Fruit fly (Drosophila melanogaster) whole organism, embryonic: ENCODE measurements around the gene CG7627.

Experiments
- Ada2b ChIP-seq: fragments of 200-800 bp; sonication (Bioruptor generic); IDR thresholded peaks from 2 replicates; pipeline ENCODE4 v1.3.6; 2022; ENCODE audit warnings: missing biosample characterization, missing genetic modification characterization
- Atf6 ChIP-seq: fragments of 200-800 bp; sonication (Bioruptor generic); IDR thresholded peaks from 2 replicates; pipeline ENCODE4 v1.3.6; 2022; ENCODE audit warnings: missing biosample characterization, missing genetic modification characterization
- Awh ChIP-seq: fragments of 200-800 bp; sonication (Bioruptor generic); IDR thresholded peaks from 2 replicates; pipeline ENCODE4, ENCODE4 v1.3.6; 2022; ENCODE audit warnings: missing biosample characterization, missing genetic modification characterization
- C15 ChIP-seq: fragments of 200-800 bp; sonication (Bioruptor generic); IDR thresholded peaks from 3 replicates; pipeline ENCODE4 v1.3.6; 2022; ENCODE audit warnings: missing biosample characterization, missing genetic modification characterization
- CG10366 ChIP-seq: fragments of 200-800 bp; sonication (Bioruptor generic); IDR thresholded peaks from 2 replicates; pipeline ENCODE4 v1.3.6; 2022; ENCODE audit warnings: missing biosample characterization, missing genetic modification characterization
- CG10431 ChIP-seq: fragments of 200-800 bp; sonication (Bioruptor generic); optimal IDR thresholded peaks from 3 replicates; lab custom pipeline; 2018; ENCODE audit warnings: missing biosample characterization, mild to moderate bottlenecking, missing genetic modification characterization
- CG11695 ChIP-seq: fragments of 200-800 bp; sonication (Bioruptor generic); IDR thresholded peaks from 3 replicates; pipeline ENCODE4 v1.3.6; 2022; ENCODE audit warnings: missing biosample characterization, missing genetic modification characterization
- CG12299 ChIP-seq: fragments of 200-800 bp; sonication (Bioruptor generic); optimal IDR thresholded peaks from 2 replicates; lab custom pipeline; 2018; ENCODE audit warnings: missing biosample characterization, mild to moderate bottlenecking, missing genetic modification characterization
- CG13624 ChIP-seq: fragments of 200-800 bp; sonication (Bioruptor generic); optimal IDR thresholded peaks from 2 replicates; lab custom pipeline; 2016; ENCODE audit warnings: missing biosample characterization, missing genetic modification characterization
- CG14050 ChIP-seq: fragments of 200-800 bp; sonication (Bioruptor generic); IDR thresholded peaks from 3 replicates; pipeline ENCODE4 v1.3.6; 2022; ENCODE audit warnings: missing biosample characterization, missing genetic modification characterization
- CG14860 ChIP-seq: fragments of 200-800 bp; sonication (Bioruptor generic); IDR thresholded peaks from 3 replicates; pipeline ENCODE4 v1.3.6; 2022; ENCODE audit warnings: missing biosample characterization, missing genetic modification characterization; ENCODE audit not compliant: partially characterized antibody
- CG15073 ChIP-seq: fragments of 200-800 bp; sonication (Bioruptor generic); optimal IDR thresholded peaks from 2 replicates; lab custom pipeline; 2016; ENCODE audit warnings: missing biosample characterization, missing genetic modification characterization
- CG2129 ChIP-seq: fragments of 200-800 bp; sonication (Bioruptor generic); IDR thresholded peaks from 2 replicates; pipeline ENCODE4 v1.3.6; 2022; ENCODE audit warnings: missing biosample characterization, missing genetic modification characterization; ENCODE audit not compliant: partially characterized antibody
- CG31365 ChIP-seq: fragments of 200-800 bp; sonication (Bioruptor generic); optimal IDR thresholded peaks from 2 replicates; lab custom pipeline; 2018; ENCODE audit warnings: missing biosample characterization, mild to moderate bottlenecking, missing genetic modification characterization
- CG3407 ChIP-seq: fragments of 200-800 bp; sonication (Bioruptor generic); optimal IDR thresholded peaks from 2 replicates; lab custom pipeline; 2018; ENCODE audit warnings: missing biosample characterization, mild to moderate bottlenecking, missing genetic modification characterization
- CG6175 ChIP-seq: fragments of 200-800 bp; sonication (Bioruptor generic); IDR thresholded peaks from 3 replicates; pipeline ENCODE4 v1.3.6; 2022; ENCODE audit warnings: missing biosample characterization, missing genetic modification characterization
- CG7786 ChIP-seq: fragments of 200-800 bp; sonication (Bioruptor generic); optimal IDR thresholded peaks from 2 replicates; lab custom pipeline; 2016; ENCODE audit warnings: missing biosample characterization, missing genetic modification characterization
- Hmr ChIP-seq: fragments of 200-800 bp; sonication (Bioruptor generic); optimal IDR thresholded peaks from 3 replicates; lab custom pipeline; 2017; ENCODE audit warnings: mild to moderate bottlenecking, missing biosample characterization, missing genetic modification reagents, missing genetic modification characterization
- Hsf ChIP-seq: fragments of 200-800 bp; sonication (Bioruptor generic); optimal IDR thresholded peaks from 3 replicates; lab custom pipeline; 2016; ENCODE audit warnings: missing biosample characterization, missing genetic modification characterization
- Jarid2 ChIP-seq: fragments of 200-800 bp; sonication (Bioruptor generic); optimal IDR thresholded peaks from 3 replicates; lab custom pipeline; 2017; ENCODE audit warnings: mild to moderate bottlenecking, missing biosample characterization, missing genetic modification reagents, missing genetic modification characterization
- Mad ChIP-seq: fragments of 200-800 bp; sonication (Bioruptor generic); optimal IDR thresholded peaks from 2 replicates; lab custom pipeline; 2016; ENCODE audit warnings: missing biosample characterization, missing genetic modification characterization
- Med ChIP-seq: fragments of 200-800 bp; sonication (Bioruptor generic); peaks from one replicate; lab custom pipeline; 2016; ENCODE audit warnings: missing biosample characterization, missing genetic modification characterization, mild to moderate bottlenecking, inconsistent platforms, moderate library complexity
- Myb ChIP-seq: fragments of 200-800 bp; sonication (Bioruptor generic); optimal IDR thresholded peaks from 2 replicates; lab custom pipeline; 2016; ENCODE audit warnings: missing biosample characterization, missing genetic modification characterization
- NK7.1 ChIP-seq: fragments of 200-800 bp; sonication (Bioruptor generic); optimal IDR thresholded peaks from 3 replicates; lab custom pipeline; 2016; ENCODE audit warnings: missing biosample characterization, missing genetic modification characterization
- Neu2 ChIP-seq: fragments of 200-800 bp; sonication (Bioruptor generic); optimal IDR thresholded peaks from 3 replicates; lab custom pipeline; 2016; ENCODE audit warnings: missing biosample characterization, missing genetic modification characterization, borderline replicate concordance
- Six4 ChIP-seq: fragments of 200-800 bp; sonication (Bioruptor generic); optimal IDR thresholded peaks from 2 replicates; lab custom pipeline; 2016; ENCODE audit warnings: missing biosample characterization, missing genetic modification characterization
- abd-A ChIP-seq: fragments of 200-800 bp; sonication (Bioruptor generic); optimal IDR thresholded peaks from 3 replicates; lab custom pipeline; 2019; ENCODE audit warnings: missing biosample characterization, mild to moderate bottlenecking, missing genetic modification characterization, moderate library complexity
- da ChIP-seq: fragments of 200-800 bp; sonication (Bioruptor generic); optimal IDR thresholded peaks from 2 replicates; lab custom pipeline; 2016; ENCODE audit warnings: missing biosample characterization, missing genetic modification characterization
- danr ChIP-seq: fragments of 200-800 bp; sonication (Bioruptor generic); IDR thresholded peaks from 2 replicates; pipeline ENCODE4 v1.3.6; 2022; ENCODE audit warnings: missing biosample characterization, missing genetic modification characterization
- fd96Cb ChIP-seq: fragments of 200-800 bp; sonication (Bioruptor generic); optimal IDR thresholded peaks from 2 replicates; lab custom pipeline; 2018; ENCODE audit warnings: missing biosample characterization, mild to moderate bottlenecking, missing genetic modification characterization, moderate library complexity
- gce ChIP-seq: fragments of 200-800 bp; sonication (Bioruptor generic); IDR thresholded peaks from 3 replicates; pipeline ENCODE4 v1.3.6; 2022; ENCODE audit warnings: missing biosample characterization, missing genetic modification characterization
- gfzf ChIP-seq: fragments of 200-800 bp; sonication (Bioruptor generic); optimal IDR thresholded peaks from 2 replicates; lab custom pipeline; 2016; ENCODE audit warnings: missing biosample characterization, mild to moderate bottlenecking, missing genetic modification characterization, moderate library complexity
- gt ChIP-seq: fragments of 200-800 bp; sonication (Bioruptor generic); IDR thresholded peaks from 2 replicates; pipeline ENCODE4 v1.3.6; 2022; ENCODE audit warnings: missing biosample characterization, missing genetic modification characterization
- jumu ChIP-seq: fragments of 200-800 bp; sonication (Bioruptor generic); optimal IDR thresholded peaks from 3 replicates; lab custom pipeline; 2016; ENCODE audit warnings: missing biosample characterization, missing genetic modification characterization
- lilli ChIP-seq: fragments of 200-800 bp; sonication (Bioruptor generic); optimal IDR thresholded peaks from 3 replicates; lab custom pipeline; 2016; ENCODE audit warnings: missing biosample characterization, missing genetic modification characterization
- maf-S ChIP-seq: fragments of 200-800 bp; sonication (Bioruptor generic); optimal IDR thresholded peaks from 2 replicates; lab custom pipeline; 2016; ENCODE audit warnings: missing biosample characterization, missing genetic modification characterization
- mirr ChIP-seq: fragments of 200-800 bp; sonication (Bioruptor generic); optimal IDR thresholded peaks from 3 replicates; lab custom pipeline; 2018; ENCODE audit warnings: missing biosample characterization, mild to moderate bottlenecking, missing genetic modification characterization
- mld ChIP-seq: fragments of 200-800 bp; sonication (Bioruptor generic); IDR thresholded peaks from 3 replicates; pipeline ENCODE4 v1.3.6; 2022; ENCODE audit warnings: missing biosample characterization, missing genetic modification characterization; ENCODE audit not compliant: partially characterized antibody
- nerfin-2 ChIP-seq: fragments of 200-800 bp; sonication (Bioruptor generic); IDR thresholded peaks from 2 replicates; pipeline ENCODE4 v1.3.6; 2022; ENCODE audit warnings: missing biosample characterization, missing genetic modification characterization; ENCODE audit not compliant: partially characterized antibody
- run ChIP-seq: fragments of 200-800 bp; sonication (Bioruptor generic); optimal IDR thresholded peaks from 3 replicates; lab custom pipeline; 2018; ENCODE audit warnings: missing biosample characterization, mild to moderate bottlenecking, missing genetic modification characterization
- seq ChIP-seq: fragments of 200-800 bp; sonication (Bioruptor generic); IDR thresholded peaks from 2 replicates; pipeline ENCODE4 v1.3.6; 2022; ENCODE audit warnings: missing biosample characterization, missing genetic modification characterization
- sim ChIP-seq: fragments of 200-800 bp; sonication (Bioruptor generic); IDR thresholded peaks from 2 replicates; pipeline ENCODE4 v1.3.6; 2022; ENCODE audit warnings: missing biosample characterization, missing genetic modification characterization
- slou ChIP-seq: fragments of 200-800 bp; sonication (Bioruptor generic); optimal IDR thresholded peaks from 3 replicates; lab custom pipeline; 2016; ENCODE audit warnings: missing biosample characterization, missing genetic modification characterization
- sr ChIP-seq: fragments of 200-800 bp; sonication (Bioruptor generic); IDR thresholded peaks from 3 replicates; pipeline ENCODE4 v1.3.6; 2022; ENCODE audit warnings: missing biosample characterization, missing genetic modification characterization
- stwl ChIP-seq: fragments of 200-800 bp; sonication (Bioruptor generic); optimal IDR thresholded peaks from 3 replicates; lab custom pipeline; 2018; ENCODE audit warnings: missing biosample characterization, mild to moderate bottlenecking, missing genetic modification characterization, moderate library complexity
- tna ChIP-seq: fragments of 200-800 bp; sonication (Bioruptor generic); IDR thresholded peaks from 2 replicates; pipeline ENCODE4 v1.3.6; 2022; ENCODE audit warnings: missing biosample characterization, missing genetic modification characterization; ENCODE audit not compliant: partially characterized antibody
- trh ChIP-seq: fragments of 200-800 bp; sonication (Bioruptor generic); optimal IDR thresholded peaks from 2 replicates; lab custom pipeline; 2016; ENCODE audit warnings: missing biosample characterization, missing genetic modification characterization
- tx ChIP-seq: fragments of 200-800 bp; sonication (Bioruptor generic); optimal IDR thresholded peaks from 2 replicates; lab custom pipeline; 2016; ENCODE audit warnings: missing biosample characterization, missing genetic modification characterization
- usp ChIP-seq: fragments of >200 bp; optimal IDR thresholded peaks from 2 replicates; lab custom pipeline; 2017; ENCODE audit warnings: missing biosample characterization, missing genetic modification characterization
- vnd ChIP-seq: fragments of 200-800 bp; sonication (Bioruptor generic); IDR thresholded peaks from 3 replicates; pipeline ENCODE4 v1.3.6; 2022; ENCODE audit warnings: missing biosample characterization, missing genetic modification characterization; ENCODE audit not compliant: partially characterized antibody
- wdn ChIP-seq: fragments of 200-800 bp; sonication (Bioruptor generic); IDR thresholded peaks from 2 replicates; pipeline ENCODE4 v1.3.6; 2022; ENCODE audit warnings: missing biosample characterization, missing genetic modification characterization

Gene CG7627

dm6 chr2L:8382646-8383045, 20.4 kb upstream of the CG7627 start, which contains the start of the genes CG13392 and Rcd4 (continued):
- TF ChIP-seq Awh (GFP tag; lab: Robert Waterston, UW) (no peak), NK7.1 (GFP tag; lab: Kevin White, UChicago) (peak; percentile 23), sim (GFP tag; lab: Robert Waterston, UW) (no peak), usp (GFP tag; lab: Kevin White, UChicago) (no peak), sr (GFP tag; lab: Robert Waterston, UW) (no peak), Hmr (GFP tag; lab: Kevin White, UChicago) (peak; percentile 78), CG12299 (tag; lab: Kevin White, UChicago) (peak; percentile 41), fd96Cb (tag; lab: Kevin White, UChicago) (no peak), danr (GFP tag; lab: Robert Waterston, UW) (no peak), stwl (tag; lab: Kevin White, UChicago) (peak; percentile 100), Mad (GFP tag; lab: Kevin White, UChicago) (peak; percentile 71), abd-A (tag; lab: Kevin White, UChicago) (peak; percentile 31), CG3407 (no peak), CG11695 (no peak; the same call in 2 of the 3 replicates), CG14860 (GFP tag; lab: Robert Waterston, UW) (peak; percentile 44; the same call in 2 of the 3 replicates), tna (GFP tag; lab: Robert Waterston, UW) (no peak), CG13624 (GFP tag; lab: Kevin White, UChicago) (peak; percentile 85), CG10431 (GFP tag; lab: Kevin White, UChicago) (peak; percentile 40), Ada2b (GFP tag; lab: Robert Waterston, UW) (peak; percentile 38), CG15073 (GFP tag; lab: Kevin White, UChicago) (no peak), gfzf (GFP tag; lab: Kevin White, UChicago) (peak; percentile 44), Jarid2 (GFP tag; lab: Kevin White, UChicago) (no peak), seq (GFP tag; lab: Robert Waterston, UW) (no peak), wdn (GFP tag; lab: Robert Waterston, UW) (peak; percentile 51; the same call in 1 of the 2 replicates), gce (GFP tag; lab: Robert Waterston, UW) (no peak), maf-S (GFP tag; lab: Kevin White, UChicago) (peak; percentile 47), CG31365 (tag; lab: Kevin White, UChicago) (no peak), CG2129 (GFP tag; lab: Robert Waterston, UW) (no peak), mirr (GFP tag; lab: Kevin White, UChicago) (peak; percentile 65), CG10366 (GFP tag; lab: Robert Waterston, UW) (peak; percentile 38; the same call in 1 of the 2 replicates), Hsf (GFP tag; lab: Kevin White, UChicago) (peak; percentile 65), Atf6 (GFP tag; lab: Robert Waterston, UW) (no peak), Med (GFP tag; lab: Kevin White, UChicago) (peak; percentile 97), vnd (GFP tag; lab: Robert Waterston, UW) (0 out of 3 replicates have a peak, but pooled peaks have one; percentile 16), Six4 (GFP tag; lab: Kevin White, UChicago) (no peak), jumu (peak; percentile 73), CG7786 (GFP tag; lab: Kevin White, UChicago) (peak; percentile 88), tx (GFP tag; lab: Kevin White, UChicago) (peak; percentile 67), slou (peak; percentile 10), run (tag; lab: Kevin White, UChicago) (peak; percentile 1), mld (peak; percentile 13; the same call in 1 of the 3 replicates), da (GFP tag; lab: Kevin White, UChicago) (peak; percentile 23), Myb (GFP tag; lab: Kevin White, UChicago) (peak; percentile 77), nerfin-2 (GFP tag; lab: Robert Waterston, UW) (peak; percentile 58; the same call in 1 of the 2 replicates), Neu2 (GFP tag; lab: Kevin White, UChicago) (no peak), lilli (GFP tag; lab: Kevin White, UChicago) (peak; percentile 83), trh (GFP tag; lab: Kevin White, UChicago) (no peak), C15 (GFP tag; lab: Robert Waterston, UW) (no peak), gt (GFP tag; lab: Robert Waterston, UW) (no peak), CG6175 (GFP tag; lab: Robert Waterston, UW) (no peak), CG14050 (GFP tag; lab: Robert Waterston, UW) (peak; percentile 14; the same call in 1 of the 3 replicates)
